Fruit fly (Drosophila melanogaster) whole organism, embryonic: ENCODE results near the gene Gnf1.

ENCODE experiments used
- Abd-B ChIP-seq: fragments of 200-800 bp; sonication (Bioruptor generic); optimal IDR thresholded peaks from 2 replicates; lab custom pipeline; 2018; ENCODE audit warnings: missing biosample characterization, mild to moderate bottlenecking, missing genetic modification characterization, moderate library complexity
- Asciz ChIP-seq: fragments of 200-800 bp; sonication (Bioruptor generic); optimal IDR thresholded peaks from 2 replicates; lab custom pipeline; 2017; ENCODE audit warnings: missing biosample characterization, mild to moderate bottlenecking, missing genetic modification characterization, missing genetic modification reagents
- Blimp-1 ChIP-seq: fragments of 200-800 bp; sonication (Bioruptor generic); optimal IDR thresholded peaks from 3 replicates; lab custom pipeline; 2018; ENCODE audit warnings: missing biosample characterization, missing genetic modification characterization, mild to moderate bottlenecking, moderate library complexity, missing genetic modification reagents
- CG10267 ChIP-seq: fragments of 200-800 bp; sonication (Bioruptor generic); optimal IDR thresholded peaks from 2 replicates; lab custom pipeline; 2018; ENCODE audit warnings: missing biosample characterization, mild to moderate bottlenecking, missing genetic modification characterization, moderate library complexity
- CG10431 ChIP-seq: fragments of 200-800 bp; sonication (Bioruptor generic); optimal IDR thresholded peaks from 3 replicates; lab custom pipeline; 2018; ENCODE audit warnings: missing biosample characterization, mild to moderate bottlenecking, missing genetic modification characterization
- CG11456 ChIP-seq: fragments of 200-800 bp; sonication (Bioruptor generic); IDR thresholded peaks from 3 replicates; pipeline ENCODE4 v1.3.6; 2022; ENCODE audit warnings: missing biosample characterization, missing genetic modification characterization
- CG11504 ChIP-seq: fragments of 200-800 bp; sonication (Bioruptor generic); optimal IDR thresholded peaks from 3 replicates; lab custom pipeline; 2019; ENCODE audit warnings: missing biosample characterization, mild to moderate bottlenecking, missing genetic modification characterization, moderate library complexity
- CG14965 ChIP-seq: fragments of 200-800 bp; sonication (Bioruptor generic); optimal IDR thresholded peaks from 2 replicates; lab custom pipeline; 2016; ENCODE audit warnings: missing biosample characterization, missing genetic modification characterization, borderline replicate concordance
- CG15011 ChIP-seq: fragments of 200-800 bp; sonication (Bioruptor generic); optimal IDR thresholded peaks from 3 replicates; lab custom pipeline; 2018; ENCODE audit warnings: missing biosample characterization, mild to moderate bottlenecking, missing genetic modification characterization
- CG17328 ChIP-seq: fragments of 200-800 bp; sonication (Bioruptor generic); IDR thresholded peaks from 2 replicates; pipeline ENCODE4 v1.3.6; 2022; ENCODE audit warnings: missing biosample characterization, missing genetic modification characterization
- CG17912 ChIP-seq: fragments of 200-800 bp; sonication (Bioruptor generic); optimal IDR thresholded peaks from 2 replicates; lab custom pipeline; 2018; ENCODE audit warnings: missing biosample characterization, mild to moderate bottlenecking, missing genetic modification characterization
- CG2202 ChIP-seq: fragments of 200-800 bp; sonication (Bioruptor generic); optimal IDR thresholded peaks from 2 replicates; lab custom pipeline; 2018; ENCODE audit warnings: missing biosample characterization, mild to moderate bottlenecking, missing genetic modification characterization
- CG3065 ChIP-seq: fragments of 200-800 bp; sonication (Bioruptor generic); optimal IDR thresholded peaks from 2 replicates; lab custom pipeline; 2016; ENCODE audit warnings: missing biosample characterization, missing genetic modification characterization
- CG31365 ChIP-seq: fragments of 200-800 bp; sonication (Bioruptor generic); optimal IDR thresholded peaks from 2 replicates; lab custom pipeline; 2018; ENCODE audit warnings: missing biosample characterization, mild to moderate bottlenecking, missing genetic modification characterization
- CG3163 ChIP-seq: fragments of 200-800 bp; sonication (Bioruptor generic); optimal IDR thresholded peaks from 3 replicates; lab custom pipeline; 2016; ENCODE audit warnings: missing biosample characterization, missing genetic modification characterization
- CG34422 ChIP-seq: fragments of 200-800 bp; sonication (Bioruptor generic); IDR thresholded peaks from 3 replicates; pipeline ENCODE4 v1.3.6; 2022; ENCODE audit warnings: missing biosample characterization, missing genetic modification characterization
- CG3838 ChIP-seq: fragments of 200-800 bp; sonication (Bioruptor generic); optimal IDR thresholded peaks from 3 replicates; lab custom pipeline; 2016; ENCODE audit warnings: missing biosample characterization, missing genetic modification characterization
- CG43689 ChIP-seq: fragments of 200-800 bp; sonication (Bioruptor generic); IDR thresholded peaks from 2 replicates; pipeline ENCODE4 v1.3.6; 2022; ENCODE audit warnings: missing biosample characterization, missing genetic modification characterization
- CG4707 ChIP-seq: fragments of 200-800 bp; sonication (Bioruptor generic); optimal IDR thresholded peaks from 2 replicates; lab custom pipeline; 2018; ENCODE audit warnings: missing biosample characterization, mild to moderate bottlenecking, missing genetic modification characterization, moderate library complexity
- CG6689 ChIP-seq: fragments of 200-800 bp; sonication (Bioruptor generic); IDR thresholded peaks from 2 replicates; pipeline ENCODE4 v1.3.6; 2022; ENCODE audit warnings: missing biosample characterization, missing genetic modification characterization
- CG8944 ChIP-seq: fragments of 200-800 bp; sonication (Bioruptor generic); optimal IDR thresholded peaks from 3 replicates; lab custom pipeline; 2016; ENCODE audit warnings: missing biosample characterization, missing genetic modification characterization
- CG9876 ChIP-seq: fragments of 200-800 bp; sonication (Bioruptor generic); optimal IDR thresholded peaks from 2 replicates; lab custom pipeline; 2016; ENCODE audit warnings: missing biosample characterization, missing genetic modification characterization
- D ChIP-seq, 2 experiments: fragments of 200-800 bp in 1 of 2; fragments of >200 bp in 1 of 2; sonication (Bioruptor generic) in 1 of 2; optimal IDR thresholded peaks; 2 replicates in 1 of 2; 3 replicates in 1 of 2; lab custom pipeline; 2017; ENCODE audit warnings: mild to moderate bottlenecking in 1 of 2, missing biosample characterization in 1 of 2, missing genetic modification characterization in 1 of 2, missing genetic modification reagents in 1 of 2
- Dbx ChIP-seq: fragments of 200-800 bp; sonication (Bioruptor generic); IDR thresholded peaks from 3 replicates; pipeline ENCODE4 v1.3.6; 2022; ENCODE audit warnings: missing biosample characterization, missing genetic modification characterization
- Deaf1 ChIP-seq: fragments of 200-800 bp; optimal IDR thresholded peaks from 3 replicates; lab custom pipeline; 2019; ENCODE audit warnings: missing biosample characterization, mild to moderate bottlenecking, missing genetic modification characterization, moderate library complexity
- H2.0 ChIP-seq: fragments of 200-800 bp; sonication (Bioruptor generic); IDR thresholded peaks from 2 replicates; pipeline ENCODE4 v1.3.6; 2022; ENCODE audit warnings: missing biosample characterization, missing genetic modification characterization
- HLH3B ChIP-seq: fragments of 200-800 bp; sonication (Bioruptor generic); IDR thresholded peaks from 2 replicates; pipeline ENCODE4 v1.3.6; 2022; ENCODE audit warnings: missing biosample characterization, missing genetic modification characterization
- Kr ChIP-seq: fragments of 200-800 bp; sonication (Bioruptor generic); optimal IDR thresholded peaks from 2 replicates; lab custom pipeline; 2017; ENCODE audit warnings: missing biosample characterization, mild to moderate bottlenecking, missing genetic modification characterization
- Oli ChIP-seq: fragments of 200-800 bp; sonication (Bioruptor generic); optimal IDR thresholded peaks from 2 replicates; lab custom pipeline; 2018; ENCODE audit warnings: missing biosample characterization, mild to moderate bottlenecking, missing genetic modification characterization, moderate library complexity
- Rx ChIP-seq: fragments of 200-800 bp; sonication (Bioruptor generic); IDR thresholded peaks from 2 replicates; pipeline ENCODE4 v1.3.6; 2022; ENCODE audit warnings: missing biosample characterization, missing genetic modification characterization
- Six4 ChIP-seq: fragments of 200-800 bp; sonication (Bioruptor generic); optimal IDR thresholded peaks from 2 replicates; lab custom pipeline; 2016; ENCODE audit warnings: missing biosample characterization, missing genetic modification characterization
- Xbp1 ChIP-seq: fragments of 200-800 bp; sonication (Bioruptor generic); optimal IDR thresholded peaks from 3 replicates; lab custom pipeline; 2016; ENCODE audit warnings: missing biosample characterization, mild to moderate bottlenecking, missing genetic modification characterization
- aop ChIP-seq: fragments of 200-800 bp; sonication (Bioruptor generic); IDR thresholded peaks from 2 replicates; pipeline ENCODE4 v1.3.6; 2022; ENCODE audit warnings: missing biosample characterization, missing genetic modification characterization
- az2 ChIP-seq: fragments of 200-800 bp; sonication (Bioruptor generic); optimal IDR thresholded peaks from 3 replicates; lab custom pipeline; 2016; ENCODE audit warnings: missing biosample characterization, missing genetic modification characterization
- chm ChIP-seq: fragments of 200-800 bp; sonication (Bioruptor generic); IDR thresholded peaks from 2 replicates; pipeline ENCODE4 v1.3.6; 2022; ENCODE audit warnings: missing biosample characterization, missing genetic modification characterization
- crc ChIP-seq: fragments of 200-800 bp; sonication (Bioruptor generic); optimal IDR thresholded peaks from 2 replicates; lab custom pipeline; 2016; ENCODE audit warnings: missing biosample characterization, missing genetic modification characterization
- emc ChIP-seq: fragments of 200-800 bp; sonication (Bioruptor generic); optimal IDR thresholded peaks from 2 replicates; lab custom pipeline; 2016; ENCODE audit warnings: missing biosample characterization, missing genetic modification characterization
- ftz-f1 ChIP-seq: fragments of 200-800 bp; sonication (Bioruptor generic); optimal IDR thresholded peaks from 2 replicates; lab custom pipeline; 2016; ENCODE audit warnings: missing biosample characterization, missing genetic modification characterization
- grau ChIP-seq: fragments of 200-800 bp; optimal IDR thresholded peaks from 3 replicates; lab custom pipeline; 2019; ENCODE audit warnings: missing biosample characterization, mild to moderate bottlenecking, missing genetic modification characterization, moderate library complexity
- gsb-n ChIP-seq: fragments of 200-800 bp; sonication (Bioruptor generic); optimal IDR thresholded peaks from 3 replicates; lab custom pipeline; 2018; ENCODE audit warnings: missing biosample characterization, mild to moderate bottlenecking, missing genetic modification characterization
- hkb ChIP-seq, 2 experiments: fragments of 200-800 bp in 1 of 2; fragments of >200 bp in 1 of 2; sonication (Bioruptor generic) in 1 of 2; IDR thresholded peaks in 1 of 2; optimal IDR thresholded peaks in 1 of 2; 2 replicates each; pipeline versions ENCODE4 v1.3.6 to Lab custom; 2017 to 2022; ENCODE audit warnings: missing biosample characterization in 1 of 2, missing genetic modification characterization in 1 of 2
- jumu ChIP-seq: fragments of 200-800 bp; sonication (Bioruptor generic); optimal IDR thresholded peaks from 3 replicates; lab custom pipeline; 2016; ENCODE audit warnings: missing biosample characterization, missing genetic modification characterization
- lmd ChIP-seq: fragments of 200-800 bp; sonication (Bioruptor generic); IDR thresholded peaks from 2 replicates; pipeline ENCODE4 v1.3.6; 2022; ENCODE audit warnings: missing biosample characterization, missing genetic modification characterization
- lola ChIP-seq, 3 experiments: fragments of >200 bp in 2 of 3; fragments of 200-800 bp in 1 of 3; sonication (Bioruptor generic) in 1 of 3; optimal IDR thresholded peaks; 2 replicates each; lab custom pipeline; 2017 to 2019; ENCODE audit warnings: missing biosample characterization in 3 of 3, missing genetic modification characterization in 3 of 3, mild to moderate bottlenecking in 1 of 3, moderate library complexity in 1 of 3
- maf-S ChIP-seq: fragments of 200-800 bp; sonication (Bioruptor generic); optimal IDR thresholded peaks from 2 replicates; lab custom pipeline; 2016; ENCODE audit warnings: missing biosample characterization, missing genetic modification characterization
- nerfin-1 ChIP-seq: fragments of 200-800 bp; sonication (Bioruptor generic); optimal IDR thresholded peaks from 3 replicates; lab custom pipeline; 2019; ENCODE audit warnings: missing biosample characterization, mild to moderate bottlenecking, missing genetic modification characterization, moderate library complexity
- peb ChIP-seq: fragments of 200-800 bp; sonication (Bioruptor generic); IDR thresholded peaks from 2 replicates; pipeline ENCODE4 v1.3.6; 2022; ENCODE audit warnings: missing biosample characterization, missing genetic modification characterization
- run ChIP-seq: fragments of 200-800 bp; sonication (Bioruptor generic); optimal IDR thresholded peaks from 3 replicates; lab custom pipeline; 2018; ENCODE audit warnings: missing biosample characterization, mild to moderate bottlenecking, missing genetic modification characterization
- sim ChIP-seq: fragments of 200-800 bp; sonication (Bioruptor generic); IDR thresholded peaks from 2 replicates; pipeline ENCODE4 v1.3.6; 2022; ENCODE audit warnings: missing biosample characterization, missing genetic modification characterization
- sisA ChIP-seq: fragments of 200-800 bp; sonication (Bioruptor generic); IDR thresholded peaks from 2 replicates; pipeline ENCODE4 v1.3.6; 2022; ENCODE audit warnings: missing biosample characterization, missing genetic modification characterization
- usp ChIP-seq: fragments of >200 bp; optimal IDR thresholded peaks from 2 replicates; lab custom pipeline; 2017; ENCODE audit warnings: missing biosample characterization, missing genetic modification characterization

Gene Gnf1

dm6 chr3R:4952571-4952929 lies 46.1 kb downstream of the Gnf1 start, which contains the start of gene Ubc6 (continued):
- TF ChIP-seq ftz-f1 (peak; percentile 79), peb (GFP tag; lab: Robert Waterston, UW) (no peak), Dbx (GFP tag; lab: Robert Waterston, UW) (no peak), H2.0 (no peak), CG17912 (GFP tag; lab: Kevin White, UChicago) (peak; percentile 28), sisA (GFP tag; lab: Robert Waterston, UW) (no peak), run (no peak), Oli (tag; lab: Kevin White, UChicago) (no peak), lmd (no peak), CG4707 (GFP tag; lab: Kevin White, UChicago) (no peak), lola (GFP tag; optimal IDR thresholded peaks at IDR 0.05; lab: Kevin White, UChicago) (peak in 1 of 3 experiments; percentile 13), CG34422 (GFP tag; lab: Robert Waterston, UW) (no peak), Blimp-1 (GFP tag; lab: Kevin White, UChicago) (peak; percentile 47), CG3838 (GFP tag; lab: Kevin White, UChicago) (peak; percentile 32), Asciz (no peak), Deaf1 (tag; lab: Kevin White, UChicago) (peak; percentile 31), CG3163 (peak; percentile 52), usp (GFP tag; lab: Kevin White, UChicago) (no peak), CG11456 (no peak), Abd-B (GFP tag; lab: Kevin White, UChicago) (no peak), emc (GFP tag; lab: Kevin White, UChicago) (peak; percentile 47), CG2202 (tag; lab: Kevin White, UChicago) (peak; percentile 1), Rx (GFP tag; lab: Robert Waterston, UW) (no peak), jumu (GFP tag; lab: Kevin White, UChicago) (peak; percentile 83), Xbp1 (GFP tag; lab: Kevin White, UChicago) (peak; percentile 81), CG15011 (GFP tag; lab: Kevin White, UChicago) (no peak), chm (GFP tag; lab: Robert Waterston, UW) (no peak), CG9876 (peak; percentile 76), CG6689 (GFP tag; lab: Robert Waterston, UW) (no peak), CG11504 (tag; lab: Kevin White, UChicago) (no peak), sim (GFP tag; lab: Robert Waterston, UW) (no peak), az2 (GFP tag; lab: Kevin White, UChicago) (peak; percentile 38), nerfin-1 (tag; lab: Kevin White, UChicago) (peak; percentile 43), aop (no peak), D (optimal IDR thresholded peaks at IDR 0.05; lab: Kevin White, UChicago) (no peak), D (GFP tag; optimal IDR thresholded peaks at IDR 0.05; lab: Kevin White, UChicago) (no peak), CG14965 (GFP tag; lab: Kevin White, UChicago) (no peak), CG8944 (GFP tag; lab: Kevin White, UChicago) (peak; percentile 72), hkb (optimal IDR thresholded peaks at IDR 0.05; lab: Kevin White, UChicago) (peak; percentile 80), hkb (GFP tag; IDR thresholded peaks at IDR 0.05; lab: Robert Waterston, UW) (no peak), CG3065 (GFP tag; lab: Kevin White, UChicago) (no peak), Six4 (GFP tag; lab: Kevin White, UChicago) (peak; percentile 18), crc (no peak), CG31365 (peak; percentile 13), maf-S (GFP tag; lab: Kevin White, UChicago) (peak; percentile 59), grau (tag; lab: Kevin White, UChicago) (peak; percentile 56), CG43689 (GFP tag; lab: Robert Waterston, UW) (no peak), gsb-n (tag; lab: Kevin White, UChicago) (peak; percentile 64), CG10267 (tag; lab: Kevin White, UChicago) (peak; percentile 75), CG17328 (GFP tag; lab: Robert Waterston, UW) (no peak), CG10431 (GFP tag; lab: Kevin White, UChicago) (peak; percentile 27), HLH3B (GFP tag; lab: Robert Waterston, UW) (no peak), Kr (GFP tag; lab: Kevin White, UChicago) (no peak)
